Worm (Caenorhabditis elegans) whole organism, young adult: ENCODE measurements around the gene F22B5.6.

ENCODE experiments used
- B0019.2 ChIP-seq: fragments of 200-800 bp; sonication (Bioruptor generic); conservative IDR thresholded peaks from 2 replicates; pipeline ENCODE4 v1.3.6; 2022; ENCODE audit warnings: missing genetic modification reagents, missing genetic modification characterization, missing compliant biosample characterization
- C06A6.2 ChIP-seq: fragments of 200-800 bp; sonication (Bioruptor generic); conservative IDR thresholded peaks from 2 replicates; pipeline ENCODE4 v1.3.6; 2022; ENCODE audit warnings: missing genetic modification characterization, missing compliant biosample characterization
- D2030.7 ChIP-seq: fragments of 200-800 bp; sonication (Bioruptor generic); IDR thresholded peaks from 2 replicates; pipeline ENCODE4 v1.3.6; 2022; ENCODE audit warnings: missing genetic modification reagents, missing genetic modification characterization, missing compliant biosample characterization
- F33H1.4 ChIP-seq: fragments of 200-800 bp; sonication (Bioruptor generic); IDR thresholded peaks from 2 replicates; pipeline ENCODE4 v1.3.6; 2022; ENCODE audit warnings: missing genetic modification reagents, missing genetic modification characterization, missing compliant biosample characterization
- F37B4.10 ChIP-seq: fragments of 200-800 bp; sonication (Bioruptor generic); IDR thresholded peaks from 2 replicates; pipeline ENCODE4 v1.3.6; 2022; ENCODE audit warnings: missing genetic modification characterization, missing compliant biosample characterization
- F49E8.2 ChIP-seq: sonication (generic microtip); optimal IDR thresholded peaks from 3 replicates; lab custom pipeline; 2017; ENCODE audit warnings: missing genetic modification characterization, mild to moderate bottlenecking, missing compliant biosample characterization, antibody characterized with exemption, moderate library complexity; ENCODE audit not compliant: insufficient read depth
- F55B11.4 ChIP-seq: sonication (generic microtip); optimal IDR thresholded peaks from 2 replicates; lab custom pipeline; 2016; ENCODE audit warnings: missing compliant biosample characterization, missing genetic modification characterization, borderline replicate concordance; ENCODE audit not compliant: insufficient read depth
- K12H6.12 ChIP-seq: fragments of 200-800 bp; sonication (Bioruptor generic); optimal IDR thresholded peaks from 2 replicates; lab custom pipeline; 2018; ENCODE audit warnings: mild to moderate bottlenecking, missing genetic modification characterization, missing compliant biosample characterization
- T07F8.4 ChIP-seq: sonication (generic microtip); optimal IDR thresholded peaks from 2 replicates; lab custom pipeline; 2016; ENCODE audit warnings: mild to moderate bottlenecking, missing genetic modification characterization, moderate library complexity, missing compliant biosample characterization
- Y67H2A.10 ChIP-seq: fragments of 200-800 bp; sonication (Bioruptor generic); conservative IDR thresholded peaks from 2 replicates; pipeline ENCODE4 v1.3.6; 2022; ENCODE audit warnings: missing genetic modification reagents, missing genetic modification characterization, missing compliant biosample characterization
- Y95B8A.8 ChIP-seq: fragments of 200-800 bp; sonication (Bioruptor generic); IDR thresholded peaks from 2 replicates; pipeline ENCODE4 v1.3.6; 2022; ENCODE audit warnings: missing genetic modification reagents, missing genetic modification characterization, missing compliant biosample characterization
- atf-7 ChIP-seq: sonication (generic microtip); optimal IDR thresholded peaks from 2 replicates; lab custom pipeline; 2017; ENCODE audit warnings: mild to moderate bottlenecking, missing genetic modification characterization, missing compliant biosample characterization
- athp-1 ChIP-seq: sonication (generic microtip); optimal IDR thresholded peaks from 2 replicates; lab custom pipeline; 2017; ENCODE audit warnings: mild to moderate bottlenecking, missing genetic modification characterization, missing compliant biosample characterization
- cebp-1 ChIP-seq, 2 experiments: fragments of 200-800 bp in 1 of 2; sonication (Bioruptor generic) in 1 of 2; sonication (generic microtip) in 1 of 2; IDR thresholded peaks in 1 of 2; optimal IDR thresholded peaks in 1 of 2; 2 replicates each; pipeline versions ENCODE4 v1.3.6 to Lab custom; 2017 to 2022; ENCODE audit warnings: missing compliant biosample characterization in 2 of 2, missing genetic modification characterization in 2 of 2, mild to moderate bottlenecking in 1 of 2, missing genetic modification reagents in 1 of 2, moderate library complexity in 1 of 2
- ceh-100 ChIP-seq: fragments of 200-800 bp; sonication (Bioruptor generic); IDR thresholded peaks from 2 replicates; pipeline ENCODE4 v1.3.6; 2022; ENCODE audit warnings: missing genetic modification reagents, missing genetic modification characterization, missing compliant biosample characterization
- ceh-27 ChIP-seq: fragments of 200-800 bp; sonication (Bioruptor generic); optimal IDR thresholded peaks from 2 replicates; lab custom pipeline; 2018; ENCODE audit warnings: mild to moderate bottlenecking, missing genetic modification characterization, moderate library complexity, missing compliant biosample characterization
- chd-7 ChIP-seq: sonication (generic microtip); optimal IDR thresholded peaks from 2 replicates; lab custom pipeline; 2016; ENCODE audit warnings: mild to moderate bottlenecking, missing genetic modification characterization, moderate library complexity, missing compliant biosample characterization
- dpl-1 ChIP-seq: fragments of 150-350 bp; optimal IDR thresholded peaks from 2 replicates; lab custom pipeline; 2014; ENCODE audit warnings: missing biosample characterization, missing genetic modification reagents, missing genetic modification characterization
- efl-1 ChIP-seq: fragments of 150-350 bp; optimal IDR thresholded peaks from 2 replicates; lab custom pipeline; 2014; ENCODE audit warnings: missing biosample characterization, missing genetic modification reagents, missing genetic modification characterization
- gei-17 ChIP-seq: fragments of 200-800 bp; sonication (Bioruptor generic); optimal IDR thresholded peaks from 2 replicates; lab custom pipeline; 2018; ENCODE audit warnings: mild to moderate bottlenecking, missing genetic modification characterization, missing compliant biosample characterization
- hmg-20 ChIP-seq: fragments of 200-800 bp; sonication (Bioruptor generic); IDR thresholded peaks from 2 replicates; pipeline ENCODE4 v1.3.6; 2022; ENCODE audit warnings: missing genetic modification reagents, missing genetic modification characterization, missing compliant biosample characterization
- lag-1 ChIP-seq: fragments of 200-800 bp; sonication (Bioruptor generic); IDR thresholded peaks from 2 replicates; pipeline ENCODE4 v1.3.6; 2022; ENCODE audit warnings: missing genetic modification reagents, missing genetic modification characterization, missing compliant biosample characterization
- let-607 ChIP-seq, 2 experiments: fragments of 200-800 bp in 1 of 2; sonication (Bioruptor generic) in 1 of 2; sonication (generic microtip) in 1 of 2; optimal IDR thresholded peaks; 2 replicates each; lab custom pipeline; 2016 to 2018; ENCODE audit warnings: mild to moderate bottlenecking in 2 of 2, missing compliant biosample characterization in 2 of 2, missing genetic modification characterization in 2 of 2, moderate library complexity in 2 of 2, missing genotype in 1 of 2
- lin-26 ChIP-seq: fragments of 200-800 bp; sonication (Bioruptor generic); IDR thresholded peaks from 2 replicates; pipeline ENCODE4 v1.3.6; 2022; ENCODE audit warnings: missing genetic modification reagents, missing genetic modification characterization, missing compliant biosample characterization
- lin-40 ChIP-seq: sonication (generic microtip); optimal IDR thresholded peaks from 2 replicates; lab custom pipeline; 2016; ENCODE audit warnings: missing genetic modification characterization, mild to moderate bottlenecking, missing compliant biosample characterization, missing genotype, missing genetic modification reagents
- lin-54 ChIP-seq: fragments of 200-800 bp; sonication (Bioruptor generic); optimal IDR thresholded peaks from 2 replicates; lab custom pipeline; 2018; ENCODE audit warnings: mild to moderate bottlenecking, missing genetic modification characterization, missing compliant biosample characterization
- lsl-1 ChIP-seq: fragments of 200-800 bp; sonication (Bioruptor generic); optimal IDR thresholded peaks from 2 replicates; lab custom pipeline; 2018; ENCODE audit warnings: mild to moderate bottlenecking, missing genetic modification characterization, moderate library complexity, missing compliant biosample characterization
- madf-6 ChIP-seq: fragments of 200-800 bp; sonication (Bioruptor generic); IDR thresholded peaks from 2 replicates; pipeline ENCODE4 v1.3.6; 2022; ENCODE audit warnings: missing genetic modification reagents, missing genetic modification characterization, missing compliant biosample characterization
- nhr-80 ChIP-seq: sonication (generic microtip); optimal IDR thresholded peaks from 2 replicates; lab custom pipeline; 2016; ENCODE audit warnings: missing genetic modification characterization, missing compliant biosample characterization
- rcor-1 ChIP-seq: fragments of 200-800 bp; sonication (Bioruptor generic); IDR thresholded peaks from 2 replicates; pipeline ENCODE4 v1.3.6; 2022; ENCODE audit warnings: missing genetic modification reagents, missing genetic modification characterization, missing compliant biosample characterization
- snpc-3.4 ChIP-seq: sonication (generic microtip); optimal IDR thresholded peaks from 2 replicates; lab custom pipeline; 2017; ENCODE audit warnings: missing genetic modification characterization, mild to moderate bottlenecking, missing compliant biosample characterization, antibody characterized with exemption, moderate library complexity, missing genotype, missing genetic modification reagents
- unc-130 ChIP-seq: sonication (generic microtip); optimal IDR thresholded peaks from 2 replicates; lab custom pipeline; 2016; ENCODE audit warnings: missing genetic modification reagents, missing genetic modification characterization, missing compliant biosample characterization
- zfh-2 ChIP-seq: fragments of 200-800 bp; sonication (Bioruptor generic); conservative IDR thresholded peaks from 2 replicates; pipeline ENCODE4 v1.3.6; 2022; ENCODE audit warnings: missing genetic modification reagents, missing genetic modification characterization, missing compliant biosample characterization

F22B5.6 gene

ce11 chrII:8451425-8451824, 4.6 kb downstream of the F22B5.6 start:
- TF ChIP-seq let-607 (tag; optimal IDR thresholded peaks at IDR 0.05; lab: Kevin White, UChicago) (no peak), nhr-80 (tag; lab: Kevin White, UChicago) (no peak), madf-6 (GFP tag; lab: Robert Waterston, UW) (no peak), Y67H2A.10 (no peak), Y95B8A.8 (no peak), lsl-1 (GFP tag; lab: Kevin White, UChicago) (no peak), atf-7 (tag; lab: Kevin White, UChicago) (no peak), athp-1 (tag; lab: Kevin White, UChicago) (no peak), ceh-27 (GFP tag; lab: Kevin White, UChicago) (no peak), F49E8.2 (tag; lab: Kevin White, UChicago) (no peak), T07F8.4 (tag; lab: Kevin White, UChicago) (no peak), C06A6.2 (no peak), efl-1 (no peak), gei-17 (GFP tag; lab: Kevin White, UChicago) (no peak), K12H6.12 (tag; lab: Kevin White, UChicago) (no peak), B0019.2 (GFP tag; lab: Robert Waterston, UW) (no peak)

ce11 chrII:8450750-8451149, 5.2 kb downstream of the F22B5.6 start:
- TF ChIP-seq ceh-100 (GFP tag; lab: Robert Waterston, UW) (no peak), lin-40 (tag; lab: Kevin White, UChicago) (no peak), unc-130 (GFP tag; lab: Kevin White, UChicago) (no peak), snpc-3.4 (tag; lab: Kevin White, UChicago) (no peak), zfh-2 (GFP tag; lab: Robert Waterston, UW) (no peak), chd-7 (tag; lab: Kevin White, UChicago) (no peak)

ce11 chrII:8449660-8450118, 6.3 kb downstream of the F22B5.6 start, which contains the start of gene F22B5.4:
Gene F22B5.4, plus strand, starts transcription at chrII:8449710.
- no peak for TF ChIP-seq lag-1
- TF ChIP-seq ceh-100 (GFP tag; lab: Robert Waterston, UW): no peak
- TF ChIP-seq dpl-1 (GFP tag; lab: Kevin White, UChicago): no peak
- TF ChIP-seq D2030.7 (GFP tag; lab: Robert Waterston, UW): no peak
- TF ChIP-seq F33H1.4: no peak
- TF ChIP-seq F37B4.10 (GFP tag; lab: Robert Waterston, UW): no peak
- TF ChIP-seq lin-54 (GFP tag; lab: Kevin White, UChicago): no peak
- no peak for TF ChIP-seq lin-26 (GFP tag; lab: Robert Waterston, UW)
- TF ChIP-seq Y67H2A.10: no peak
- TF ChIP-seq rcor-1 (GFP tag; lab: Robert Waterston, UW): no peak
- no peak for TF ChIP-seq cebp-1 (GFP tag; IDR thresholded peaks at IDR 0.05; lab: Robert Waterston, UW)
- no peak for TF ChIP-seq cebp-1 (tag; optimal IDR thresholded peaks at IDR 0.05; lab: Kevin White, UChicago)
- TF ChIP-seq hmg-20 (GFP tag; lab: Robert Waterston, UW): no peak
- TF ChIP-seq F49E8.2 (tag; lab: Kevin White, UChicago): no peak
- TF ChIP-seq T07F8.4 (tag; lab: Kevin White, UChicago): no peak
- TF ChIP-seq let-607 (tag; optimal IDR thresholded peaks at IDR 0.05; lab: Kevin White, UChicago): no peak
- no peak for TF ChIP-seq F55B11.4 (tag; lab: Kevin White, UChicago)
- TF ChIP-seq, all 124 proteins: peak for 0
